Fruit fly (Drosophila melanogaster) whole organism, prepupa: ENCODE results near the gene CG9701.

Experiments
- CG10631 ChIP-seq: fragments of 200-800 bp; sonication (Bioruptor generic); optimal IDR thresholded peaks from 2 replicates; lab custom pipeline; 2016; ENCODE audit warnings: missing biosample characterization, missing genetic modification characterization
- CG11294 ChIP-seq: fragments of 200-800 bp; sonication (Bioruptor generic); IDR thresholded peaks from 2 replicates; pipeline ENCODE4 v1.3.6; 2022; ENCODE audit warnings: missing biosample characterization, missing genetic modification characterization
- CG11762 ChIP-seq: fragments of 200-800 bp; sonication (Bioruptor generic); optimal IDR thresholded peaks from 3 replicates; lab custom pipeline; 2016; ENCODE audit warnings: missing biosample characterization, missing genetic modification characterization; ENCODE audit not compliant: insufficient read depth
- CG11902 ChIP-seq: fragments of 200-800 bp; sonication (Bioruptor generic); optimal IDR thresholded peaks from 3 replicates; lab custom pipeline; 2016; ENCODE audit warnings: missing biosample characterization, missing genetic modification characterization
- CG16779 ChIP-seq: fragments of 200-800 bp; sonication (Bioruptor generic); optimal IDR thresholded peaks from 3 replicates; lab custom pipeline; 2017; ENCODE audit warnings: missing biosample characterization, mild to moderate bottlenecking, missing genetic modification characterization
- CG3032 ChIP-seq: fragments of 200-800 bp; optimal IDR thresholded peaks from 2 replicates; lab custom pipeline; 2019; ENCODE audit warnings: missing biosample characterization, mild to moderate bottlenecking, missing genetic modification characterization, moderate library complexity
- CG31627 ChIP-seq: fragments of 200-800 bp; sonication (Bioruptor generic); optimal IDR thresholded peaks from 3 replicates; lab custom pipeline; 2016; ENCODE audit warnings: missing biosample characterization, missing genetic modification characterization
- CG34406 ChIP-seq: fragments of 200-800 bp; sonication (Bioruptor generic); optimal IDR thresholded peaks from 3 replicates; lab custom pipeline; 2016; ENCODE audit warnings: missing biosample characterization, missing genetic modification characterization
- CG3919 ChIP-seq: fragments of 200-800 bp; sonication (Bioruptor generic); optimal IDR thresholded peaks from 3 replicates; lab custom pipeline; 2016; ENCODE audit warnings: missing biosample characterization, missing genetic modification characterization
- CG6163 ChIP-seq: fragments of 200-800 bp; sonication (Bioruptor generic); IDR thresholded peaks from 3 replicates; pipeline ENCODE4 v1.3.6; 2022; ENCODE audit warnings: missing biosample characterization, missing genetic modification characterization
- CG6276 ChIP-seq: fragments of 200-800 bp; sonication (Bioruptor generic); optimal IDR thresholded peaks from 2 replicates; lab custom pipeline; 2017; ENCODE audit warnings: missing biosample characterization, mild to moderate bottlenecking, missing genetic modification characterization
- CG6792 ChIP-seq: fragments of 200-800 bp; sonication (Bioruptor generic); optimal IDR thresholded peaks from 3 replicates; lab custom pipeline; 2016; ENCODE audit warnings: missing biosample characterization, missing genetic modification characterization
- CG6854 ChIP-seq: fragments of 200-800 bp; sonication (Bioruptor generic); optimal IDR thresholded peaks from 2 replicates; lab custom pipeline; 2017; ENCODE audit warnings: missing biosample characterization, mild to moderate bottlenecking, missing genetic modification characterization
- CG7368 ChIP-seq: fragments of 200-800 bp; sonication (Bioruptor generic); optimal IDR thresholded peaks from 3 replicates; lab custom pipeline; 2016; ENCODE audit warnings: missing biosample characterization, missing genetic modification characterization
- CG8119 ChIP-seq: fragments of 200-800 bp; sonication (Bioruptor generic); IDR thresholded peaks from 3 replicates; pipeline ENCODE4 v1.3.6; 2022; ENCODE audit warnings: missing biosample characterization, missing genetic modification characterization
- CG8319 ChIP-seq: fragments of 200-800 bp; sonication (Bioruptor generic); optimal IDR thresholded peaks from 3 replicates; lab custom pipeline; 2016; ENCODE audit warnings: missing biosample characterization, missing genetic modification characterization
- CG8632 ChIP-seq: fragments of 200-800 bp; sonication (Bioruptor generic); optimal IDR thresholded peaks from 3 replicates; lab custom pipeline; 2016; ENCODE audit warnings: missing biosample characterization, missing genetic modification characterization
- Eip75B ChIP-seq: fragments of 200-800 bp; sonication (Bioruptor generic); optimal IDR thresholded peaks from 3 replicates; lab custom pipeline; 2016; ENCODE audit warnings: missing biosample characterization, missing genetic modification characterization
- Eip78C ChIP-seq: fragments of 200-800 bp; sonication (Bioruptor generic); peaks from one replicate; lab custom pipeline; 2016; ENCODE audit warnings: missing biosample characterization, missing genetic modification characterization
- Eip93F ChIP-seq: fragments of 200-800 bp; sonication (Bioruptor generic); optimal IDR thresholded peaks from 2 replicates; lab custom pipeline; 2016; ENCODE audit warnings: missing biosample characterization, mild to moderate bottlenecking, missing genetic modification characterization
- Ets96B ChIP-seq: fragments of 200-800 bp; optimal IDR thresholded peaks from 2 replicates; lab custom pipeline; 2019; ENCODE audit warnings: missing biosample characterization, mild to moderate bottlenecking, missing genetic modification characterization, moderate library complexity
- Hr38 ChIP-seq: sonication (Bioruptor generic); optimal IDR thresholded peaks from 2 replicates; lab custom pipeline; 2016; ENCODE audit warnings: missing biosample characterization, missing genetic modification characterization
- Hr39 ChIP-seq: fragments of 200-800 bp; sonication (Bioruptor generic); optimal IDR thresholded peaks from 2 replicates; lab custom pipeline; 2016; ENCODE audit warnings: missing biosample characterization, missing genetic modification characterization
- Sox102F ChIP-seq: fragments of 200-800 bp; sonication (Bioruptor generic); optimal IDR thresholded peaks from 2 replicates; lab custom pipeline; 2016; ENCODE audit warnings: missing biosample characterization, mild to moderate bottlenecking, missing genetic modification characterization
- Sox14 ChIP-seq: fragments of 200-800 bp; sonication (Bioruptor generic); optimal IDR thresholded peaks from 3 replicates; lab custom pipeline; 2016; ENCODE audit warnings: missing biosample characterization, missing genetic modification characterization
- Sox15 ChIP-seq: fragments of 200-800 bp; sonication (Bioruptor generic); optimal IDR thresholded peaks from 3 replicates; lab custom pipeline; 2016; ENCODE audit warnings: missing biosample characterization, missing genetic modification characterization
- acj6 ChIP-seq: fragments of 200-800 bp; sonication (Bioruptor generic); optimal IDR thresholded peaks from 3 replicates; lab custom pipeline; 2016; ENCODE audit warnings: missing biosample characterization, missing genetic modification characterization
- cyc ChIP-seq: fragments of 200-800 bp; sonication (Bioruptor generic); optimal IDR thresholded peaks from 3 replicates; lab custom pipeline; 2016; ENCODE audit warnings: missing biosample characterization, missing genetic modification characterization
- dac ChIP-seq: fragments of 200-800 bp; sonication (Bioruptor generic); optimal IDR thresholded peaks from 2 replicates; lab custom pipeline; 2017; ENCODE audit warnings: missing biosample characterization, mild to moderate bottlenecking, missing genetic modification characterization
- eg ChIP-seq: fragments of 200-800 bp; sonication (Bioruptor generic); IDR thresholded peaks from 3 replicates; pipeline ENCODE4 v1.3.6; 2022; ENCODE audit warnings: missing biosample characterization, missing genetic modification characterization
- esn ChIP-seq: fragments of 200-800 bp; sonication (Bioruptor generic); optimal IDR thresholded peaks from 2 replicates; lab custom pipeline; 2016; ENCODE audit warnings: missing biosample characterization, mild to moderate bottlenecking, missing genetic modification characterization, moderate library complexity
- fkh ChIP-seq: fragments of 200-800 bp; sonication (Bioruptor generic); optimal IDR thresholded peaks from 3 replicates; lab custom pipeline; 2017; ENCODE audit warnings: missing biosample characterization, mild to moderate bottlenecking, missing genetic modification characterization, moderate library complexity
- lz ChIP-seq: fragments of 200-800 bp; sonication (Bioruptor generic); optimal IDR thresholded peaks from 3 replicates; lab custom pipeline; 2016; ENCODE audit warnings: missing biosample characterization, missing genetic modification characterization
- salr ChIP-seq, 2 experiments: fragments of 200-800 bp; sonication (Bioruptor generic); optimal IDR thresholded peaks; 3 replicates each; lab custom pipeline; 2016 to 2018; ENCODE audit warnings: missing biosample characterization in 2 of 2, missing genetic modification characterization in 2 of 2, mild to moderate bottlenecking in 1 of 2
- svp ChIP-seq: fragments of 200-800 bp; sonication (Bioruptor generic); peaks from one replicate; lab custom pipeline; 2016; ENCODE audit warnings: missing biosample characterization, missing genetic modification characterization
- vri ChIP-seq: fragments of 200-800 bp; sonication (Bioruptor generic); optimal IDR thresholded peaks from 3 replicates; lab custom pipeline; 2016; ENCODE audit warnings: missing biosample characterization, mild to moderate bottlenecking, missing genetic modification characterization

The CG9701 gene

dm6 chr3L:16765647-16766628, 32.6 kb downstream of the CG9701 start, which contains the start of gene Nrt (continued):
- TF ChIP-seq dac = no peak
- TF ChIP-seq CG11762 (GFP tag; lab: Kevin White, UChicago) = peak; percentile 8
- TF ChIP-seq CG11902 (GFP tag; lab: Kevin White, UChicago) = no peak
- TF ChIP-seq CG6163 (GFP tag; lab: Robert Waterston, UW) = peak; percentile 63; the same call in 2 of the 3 replicates
- 0 out of 2 replicates have a peak, but pooled peaks have one; percentile 7 for TF ChIP-seq CG11294 (GFP tag; lab: Robert Waterston, UW)
- peak; percentile 50 for TF ChIP-seq CG3032 (tag; lab: Kevin White, UChicago)
- peak; percentile 23 for TF ChIP-seq CG7368 (GFP tag; lab: Kevin White, UChicago)
- no peak for TF ChIP-seq Sox14 (GFP tag; lab: Kevin White, UChicago)
- TF ChIP-seq CG8119 (GFP tag; lab: Robert Waterston, UW) = peak; percentile 82
- TF ChIP-seq Sox102F (GFP tag; lab: Kevin White, UChicago) = peak; percentile 58
- TF ChIP-seq CG8632 = peak; percentile 48
- TF ChIP-seq vri (GFP tag; lab: Kevin White, UChicago) = peak; percentile 61
- TF ChIP-seq CG31627 (GFP tag; lab: Kevin White, UChicago) = no peak
- TF ChIP-seq CG34406 (GFP tag; lab: Kevin White, UChicago) = peak; percentile 52
- TF ChIP-seq CG6276 (GFP tag; lab: Kevin White, UChicago) = peak; percentile 73
- peak; percentile 8 for TF ChIP-seq CG6792 (GFP tag; lab: Kevin White, UChicago)
- no peak for TF ChIP-seq Sox15 (GFP tag; lab: Kevin White, UChicago)
- TF ChIP-seq esn (GFP tag; lab: Kevin White, UChicago) = peak; percentile 66
- peak; percentile 43 for TF ChIP-seq CG6854 (GFP tag; lab: Kevin White, UChicago)
- TF ChIP-seq CG3919 (GFP tag; lab: Kevin White, UChicago) = peak; percentile 59
- TF ChIP-seq svp (GFP tag; lab: Kevin White, UChicago) = no peak
- peak; percentile 59 for TF ChIP-seq acj6 (GFP tag; lab: Kevin White, UChicago)
- peak; percentile 17 for TF ChIP-seq lz (GFP tag; lab: Kevin White, UChicago)
- TF ChIP-seq Eip93F (GFP tag; lab: Kevin White, UChicago) = no peak
- peak; percentile 43 for TF ChIP-seq CG16779 (tag; lab: Kevin White, UChicago)
- TF ChIP-seq, all 60 proteins: peak for 45

dm6 chr3L:16766901-16767300, 33.6 kb downstream of the CG9701 start:
- TF ChIP-seq Eip75B (no peak), Hr39 (GFP tag; lab: Kevin White, UChicago) (no peak), Sox14 (GFP tag; lab: Kevin White, UChicago) (no peak), Hr38 (GFP tag; lab: Kevin White, UChicago) (no peak), eg (GFP tag; lab: Robert Waterston, UW) (no peak), fkh (GFP tag; lab: Kevin White, UChicago) (no peak)

dm6 chr3L:16768001-16768652, 34.8 kb downstream of the CG9701 start:
- TF ChIP-seq CG8319 (no peak), cyc (GFP tag; lab: Kevin White, UChicago) (no peak), Eip78C (GFP tag; lab: Kevin White, UChicago) (peak; percentile 68), acj6 (GFP tag; lab: Kevin White, UChicago) (peak; percentile 11), salr (GFP tag; optimal IDR thresholded peaks at IDR 0.05; lab: Kevin White, UChicago) (no peak), Ets96B (tag; lab: Kevin White, UChicago) (peak; percentile 23), fkh (GFP tag; lab: Kevin White, UChicago) (peak; percentile 52), CG8119 (GFP tag; lab: Robert Waterston, UW) (no peak), CG31627 (GFP tag; lab: Kevin White, UChicago) (no peak), CG6163 (GFP tag; lab: Robert Waterston, UW) (no peak), CG3919 (GFP tag; lab: Kevin White, UChicago) (peak; percentile 4), vri (GFP tag; lab: Kevin White, UChicago) (no peak), eg (GFP tag; lab: Robert Waterston, UW) (0 out of 3 replicates have a peak, but pooled peaks have one; percentile 38), CG10631 (GFP tag; lab: Kevin White, UChicago) (peak; percentile 18)
- TF ChIP-seq, all 60 proteins: peak for 7
